Fruit fly (Drosophila melanogaster) whole organism: ENCODE results near the gene Ttc19.

Experiments used
- CG8478 ChIP-seq: fragments of >200 bp; optimal IDR thresholded peaks from 2 replicates; lab custom pipeline; 2018; ENCODE audit warnings: inconsistent platforms
- Dll ChIP-seq: fragments of >200 bp; optimal IDR thresholded peaks from 2 replicates; lab custom pipeline; 2017
- EcR ChIP-seq, 2 experiments: fragments of >200 bp; optimal IDR thresholded peaks; 2 replicates each; lab custom pipeline; 2017; ENCODE audit warnings: missing biosample characterization in 2 of 2, missing genetic modification characterization in 2 of 2, missing genetic modification reagents in 2 of 2

DNA sequence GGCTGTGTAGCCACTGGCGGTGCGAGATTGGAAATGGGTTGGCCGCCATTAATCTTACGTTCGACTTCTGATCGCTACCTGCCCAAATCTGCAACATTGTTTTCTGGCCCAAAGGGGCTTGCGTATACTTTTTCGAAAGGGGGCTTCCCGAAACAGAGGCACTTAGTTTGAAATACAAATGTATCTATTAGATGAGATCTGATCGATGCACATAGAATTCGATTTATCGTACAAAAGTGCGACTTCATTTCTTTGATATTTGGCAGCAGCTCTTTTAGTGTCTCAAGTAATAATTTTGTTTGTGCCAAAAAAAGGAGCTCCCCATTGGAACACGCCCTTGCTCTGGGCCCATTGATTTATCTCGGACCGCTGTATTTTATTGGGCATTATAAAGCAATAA lies 26.8 kb upstream of the Ttc19 start:
- TF ChIP-seq CG8478 (no peak), Dll (lab: Kevin White, UChicago) (no peak), EcR (GFP tag; optimal IDR thresholded peaks at IDR 0.05; lab: Kevin White, UChicago) (no peak)
